Fruit fly (Drosophila melanogaster) whole organism: ENCODE results near the gene pim.

Experiments
- Dll ChIP-seq: fragments of >200 bp; optimal IDR thresholded peaks from 2 replicates; lab custom pipeline; 2017
- EcR ChIP-seq, 2 experiments: fragments of >200 bp; optimal IDR thresholded peaks; 2 replicates each; lab custom pipeline; 2017; ENCODE audit warnings: missing biosample characterization in 2 of 2, missing genetic modification characterization in 2 of 2, missing genetic modification reagents in 2 of 2
- pan ChIP-seq: fragments of >200 bp; optimal IDR thresholded peaks from 2 replicates; lab custom pipeline; 2017
- psq ChIP-seq: fragments of >200 bp; optimal IDR thresholded peaks from 2 replicates; lab custom pipeline; 2017

DNA sequence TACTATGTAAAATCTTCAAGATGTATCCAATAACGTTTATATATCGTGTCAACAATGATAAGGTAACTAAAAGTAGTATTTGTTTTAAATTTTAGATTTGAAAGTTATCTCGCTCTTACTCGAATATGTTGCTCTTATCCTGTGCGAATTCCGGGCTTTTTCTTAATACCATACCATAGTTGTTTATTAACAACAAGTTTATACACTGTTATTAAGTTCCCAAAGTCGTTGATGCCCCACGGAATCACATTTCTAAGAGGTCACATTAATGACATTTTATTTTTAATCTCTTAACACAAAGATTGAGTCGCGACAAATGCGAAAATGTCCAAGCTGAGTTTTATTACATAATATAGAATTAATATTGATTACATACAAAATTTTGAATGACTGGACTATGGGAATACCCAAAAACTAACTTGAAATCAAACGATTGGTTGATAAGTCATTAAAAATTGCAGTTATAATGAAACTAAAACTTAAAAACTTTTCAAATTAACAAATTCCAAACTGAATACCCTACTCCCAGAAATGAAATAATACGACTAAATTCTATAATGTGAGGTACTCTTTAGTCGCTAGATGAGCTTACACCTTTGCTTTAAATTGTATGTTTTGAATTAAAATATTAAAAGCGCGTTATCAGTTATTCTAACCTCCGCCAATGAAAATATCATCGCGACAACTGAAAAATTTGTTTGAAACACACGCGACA is 39.9 kb upstream of the pim start, which contains the start of gene CG5381:
- TF ChIP-seq psq (lab: Kevin White, UChicago) (no peak), EcR (GFP tag; optimal IDR thresholded peaks at IDR 0.05; lab: Kevin White, UChicago) (no peak), pan (lab: Kevin White, UChicago) (no peak), Dll (no peak)
